Fruit fly (Drosophila melanogaster): ENCODE results near the gene Cnot4.

Gene Cnot4

dm6 chr2L:10396488-10396824, at the start of gene Cnot4:
TSS of gene Cnot4 (plus strand) at chr2L:10396716.
- TF ChIP-seq h (optimal IDR thresholded peaks at IDR 0.05) (no peak), psq (optimal IDR thresholded peaks at IDR 0.05) (peak; percentile 31)

dm6 chr2L:10351130-10351529, 45.4 kb upstream of the Cnot4 start:
- no peak for TF ChIP-seq Sin3A (optimal IDR thresholded peaks at IDR 0.05)
- TF ChIP-seq h (optimal IDR thresholded peaks at IDR 0.05), result no peak
- no peak for TF ChIP-seq insv (optimal IDR thresholded peaks at IDR 0.05)
- TF ChIP-seq psq (optimal IDR thresholded peaks at IDR 0.05), result no peak

- TF ChIP-seq h (optimal IDR thresholded peaks at IDR 0.05) (no peak), Sin3A (optimal IDR thresholded peaks at IDR 0.05) (no peak), psq (optimal IDR thresholded peaks at IDR 0.05) (no peak), ttk (optimal IDR thresholded peaks at IDR 0.05) (no peak), Myc (optimal IDR thresholded peaks at IDR 0.05) (no peak)
Observed at dm6 chr2L:10353871-10354270, 42.6 kb upstream of the Cnot4 start, which contains the start of gene CG34367. TSS of gene CG34367 (minus strand) at chr2L:10353905.

- TF ChIP-seq Sin3A (optimal IDR thresholded peaks at IDR 0.05), result no peak
- TF ChIP-seq h (optimal IDR thresholded peaks at IDR 0.05), result no peak
- no peak for TF ChIP-seq ttk (optimal IDR thresholded peaks at IDR 0.05)
- TF ChIP-seq insv (optimal IDR thresholded peaks at IDR 0.05), result no peak
- no peak for TF ChIP-seq Myc (optimal IDR thresholded peaks at IDR 0.05)
- no peak for TF ChIP-seq psq (optimal IDR thresholded peaks at IDR 0.05)
Observed at dm6 chr2L:10356508-10356907, 40.0 kb upstream of the Cnot4 start, which contains the start of the genes CtsL4 and ClpP. TSS of gene CtsL4 (minus strand) at chr2L:10356597. TSS of gene ClpP (plus strand) at chr2L:10356795.

- TF ChIP-seq h (optimal IDR thresholded peaks at IDR 0.05) (no peak), ttk (optimal IDR thresholded peaks at IDR 0.05) (no peak), psq (optimal IDR thresholded peaks at IDR 0.05) (no peak), Sin3A (optimal IDR thresholded peaks at IDR 0.05) (no peak), insv (optimal IDR thresholded peaks at IDR 0.05) (no peak), Myc (optimal IDR thresholded peaks at IDR 0.05) (no peak)
Observed at dm6 chr2L:10362408-10363067, 34.0 kb upstream of the Cnot4 start, which contains the start of the genes Cand1 and pim. TSS of gene Cand1 (minus strand) at chr2L:10362707. TSS of gene pim (plus strand) at chr2L:10362989.

dm6 chr2L:10364229-10364628, 32.3 kb upstream of the Cnot4 start, which contains the start of gene lft:
TSS of gene lft (plus strand) at chr2L:10364471.
- TF ChIP-seq Myc (optimal IDR thresholded peaks at IDR 0.05) (no peak), insv (optimal IDR thresholded peaks at IDR 0.05) (no peak), h (optimal IDR thresholded peaks at IDR 0.05) (no peak), Sin3A (optimal IDR thresholded peaks at IDR 0.05) (no peak), psq (optimal IDR thresholded peaks at IDR 0.05) (no peak), ttk (optimal IDR thresholded peaks at IDR 0.05) (no peak)

- TF ChIP-seq Myc (optimal IDR thresholded peaks at IDR 0.05), result no peak
- TF ChIP-seq psq (optimal IDR thresholded peaks at IDR 0.05), result no peak
- TF ChIP-seq Sin3A (optimal IDR thresholded peaks at IDR 0.05), result no peak
- no peak for TF ChIP-seq ttk (optimal IDR thresholded peaks at IDR 0.05)
- TF ChIP-seq insv (optimal IDR thresholded peaks at IDR 0.05), result no peak
Observed at dm6 chr2L:10366525-10366924, 30.0 kb upstream of the Cnot4 start, which contains the start of gene CG5056. TSS of gene CG5056 (plus strand) at chr2L:10366692.

- no peak for TF ChIP-seq Myc (optimal IDR thresholded peaks at IDR 0.05)
- TF ChIP-seq insv (optimal IDR thresholded peaks at IDR 0.05), result no peak
- no peak for TF ChIP-seq ttk (optimal IDR thresholded peaks at IDR 0.05)
- TF ChIP-seq psq (optimal IDR thresholded peaks at IDR 0.05), result no peak
- no peak for TF ChIP-seq Sin3A (optimal IDR thresholded peaks at IDR 0.05)
- TF ChIP-seq h (optimal IDR thresholded peaks at IDR 0.05), result no peak
Observed at dm6 chr2L:10372297-10372696, 24.2 kb upstream of the Cnot4 start.

- no peak for TF ChIP-seq h (optimal IDR thresholded peaks at IDR 0.05)
- TF ChIP-seq Sin3A (optimal IDR thresholded peaks at IDR 0.05), result no peak
- TF ChIP-seq insv (optimal IDR thresholded peaks at IDR 0.05), result no peak
Observed at dm6 chr2L:10373605-10374269, 22.8 kb upstream of the Cnot4 start, which contains the start of gene rho-5. TSS of gene rho-5 (minus strand) at chr2L:10373900.

- TF ChIP-seq Sin3A (optimal IDR thresholded peaks at IDR 0.05) (no peak), insv (optimal IDR thresholded peaks at IDR 0.05) (no peak), h (optimal IDR thresholded peaks at IDR 0.05) (no peak), psq (optimal IDR thresholded peaks at IDR 0.05) (no peak), ttk (optimal IDR thresholded peaks at IDR 0.05) (no peak), Myc (optimal IDR thresholded peaks at IDR 0.05) (no peak)
Observed at dm6 chr2L:10375464-10376236, 20.9 kb upstream of the Cnot4 start, which contains the start of the genes CG33303 and dpr19. TSS of gene CG33303 (minus strand) at chr2L:10375757. TSS of gene dpr19 (plus strand) at chr2L:10376168.

dm6 chr2L:10376276-10376675, 20.2 kb upstream of the Cnot4 start:
- TF ChIP-seq psq (optimal IDR thresholded peaks at IDR 0.05) (no peak), ttk (optimal IDR thresholded peaks at IDR 0.05) (no peak)

- TF ChIP-seq Myc (optimal IDR thresholded peaks at IDR 0.05) (no peak), h (optimal IDR thresholded peaks at IDR 0.05) (no peak), psq (optimal IDR thresholded peaks at IDR 0.05) (no peak), insv (optimal IDR thresholded peaks at IDR 0.05) (no peak), Sin3A (optimal IDR thresholded peaks at IDR 0.05) (no peak), ttk (optimal IDR thresholded peaks at IDR 0.05) (no peak)
Observed at dm6 chr2L:10378631-10379030, 17.9 kb upstream of the Cnot4 start.
